Fruit fly (Drosophila melanogaster) whole organism, embryonic: ENCODE data around the gene CG17754.
A peak's percentile ranks its signal among the peaks of the same experiment; 100 is the strongest.

Experiments
- Ada2b ChIP-seq: fragments of 200-800 bp; sonication (Bioruptor generic); IDR thresholded peaks from 2 replicates; pipeline ENCODE4 v1.3.6; 2022; ENCODE audit warnings: missing biosample characterization, missing genetic modification characterization
- Antp ChIP-seq: fragments of 200-800 bp; sonication (Bioruptor generic); optimal IDR thresholded peaks from 3 replicates; lab custom pipeline; 2016; ENCODE audit warnings: missing biosample characterization, missing genetic modification characterization
- C15 ChIP-seq: fragments of 200-800 bp; sonication (Bioruptor generic); IDR thresholded peaks from 3 replicates; pipeline ENCODE4 v1.3.6; 2022; ENCODE audit warnings: missing biosample characterization, missing genetic modification characterization
- CG10147 ChIP-seq: fragments of 200-800 bp; sonication (Bioruptor generic); optimal IDR thresholded peaks from 2 replicates; lab custom pipeline; 2019; ENCODE audit warnings: missing biosample characterization, mild to moderate bottlenecking, missing genetic modification characterization, moderate library complexity
- CG10565 ChIP-seq: fragments of 200-800 bp; sonication (Bioruptor generic); optimal IDR thresholded peaks from 3 replicates; lab custom pipeline; 2016; ENCODE audit warnings: missing biosample characterization, mild to moderate bottlenecking, missing genetic modification characterization
- CG10654 ChIP-seq: fragments of 200-800 bp; sonication (Bioruptor generic); optimal IDR thresholded peaks from 2 replicates; lab custom pipeline; 2016; ENCODE audit warnings: missing biosample characterization, missing genetic modification characterization
- CG12299 ChIP-seq: fragments of 200-800 bp; sonication (Bioruptor generic); optimal IDR thresholded peaks from 2 replicates; lab custom pipeline; 2018; ENCODE audit warnings: missing biosample characterization, mild to moderate bottlenecking, missing genetic modification characterization
- CG15479 ChIP-seq: fragments of 200-800 bp; sonication (Bioruptor generic); optimal IDR thresholded peaks from 3 replicates; lab custom pipeline; 2019; ENCODE audit warnings: missing biosample characterization, mild to moderate bottlenecking, missing genetic modification characterization, moderate library complexity
- CG1602 ChIP-seq: fragments of 200-800 bp; sonication (Bioruptor generic); optimal IDR thresholded peaks from 3 replicates; lab custom pipeline; 2016; ENCODE audit warnings: missing biosample characterization, missing genetic modification characterization
- CG17568 ChIP-seq: fragments of 200-800 bp; sonication (Bioruptor generic); optimal IDR thresholded peaks from 2 replicates; lab custom pipeline; 2018; ENCODE audit warnings: missing biosample characterization, mild to moderate bottlenecking, missing genetic modification characterization, moderate library complexity
- CG18476 ChIP-seq: fragments of 200-800 bp; sonication (Bioruptor generic); optimal IDR thresholded peaks from 2 replicates; lab custom pipeline; 2016; ENCODE audit warnings: missing biosample characterization, mild to moderate bottlenecking, missing genetic modification characterization
- CG2129 ChIP-seq: fragments of 200-800 bp; sonication (Bioruptor generic); IDR thresholded peaks from 2 replicates; pipeline ENCODE4 v1.3.6; 2022; ENCODE audit warnings: missing biosample characterization, missing genetic modification characterization; ENCODE audit not compliant: partially characterized antibody
- CG3281 ChIP-seq: fragments of 200-800 bp; sonication (Bioruptor generic); optimal IDR thresholded peaks from 3 replicates; lab custom pipeline; 2017; ENCODE audit warnings: missing biosample characterization, mild to moderate bottlenecking, missing genetic modification characterization
- CG3726 ChIP-seq: fragments of 200-800 bp; sonication (Bioruptor generic); IDR thresholded peaks from 3 replicates; pipeline ENCODE4, ENCODE4 v1.3.6; 2022; ENCODE audit warnings: missing biosample characterization, missing genetic modification characterization
- CG4282 ChIP-seq: fragments of 200-800 bp; sonication (Bioruptor generic); optimal IDR thresholded peaks from 2 replicates; lab custom pipeline; 2016; ENCODE audit warnings: missing biosample characterization, missing genetic modification characterization
- CG6654 ChIP-seq: fragments of 200-800 bp; sonication (Bioruptor generic); optimal IDR thresholded peaks from 2 replicates; lab custom pipeline; 2017; ENCODE audit warnings: missing biosample characterization, mild to moderate bottlenecking, missing genetic modification characterization
- CG6683 ChIP-seq: fragments of 200-800 bp; sonication (Bioruptor generic); optimal IDR thresholded peaks from 2 replicates; lab custom pipeline; 2017; ENCODE audit warnings: missing biosample characterization, mild to moderate bottlenecking, missing genetic modification characterization, missing genetic modification reagents
- CG6689 ChIP-seq: fragments of 200-800 bp; sonication (Bioruptor generic); IDR thresholded peaks from 2 replicates; pipeline ENCODE4 v1.3.6; 2022; ENCODE audit warnings: missing biosample characterization, missing genetic modification characterization
- CG6854 ChIP-seq: fragments of 200-800 bp; sonication (Bioruptor generic); optimal IDR thresholded peaks from 3 replicates; lab custom pipeline; 2017; ENCODE audit warnings: missing biosample characterization, mild to moderate bottlenecking, missing genetic modification characterization
- CG8359 ChIP-seq: fragments of 200-800 bp; sonication (Bioruptor generic); optimal IDR thresholded peaks from 2 replicates; lab custom pipeline; 2017; ENCODE audit warnings: missing biosample characterization, mild to moderate bottlenecking, missing genetic modification characterization, borderline replicate concordance
- CG8478 ChIP-seq: fragments of >200 bp; optimal IDR thresholded peaks from 2 replicates; lab custom pipeline; 2018
- CkIIα-i1 ChIP-seq: fragments of 200-800 bp; sonication (Bioruptor generic); IDR thresholded peaks from 2 replicates; pipeline ENCODE4 v1.3.6; 2022; ENCODE audit warnings: missing biosample characterization, missing genetic modification characterization
- Dip2 ChIP-seq: fragments of 200-800 bp; sonication (Bioruptor generic); IDR thresholded peaks from 2 replicates; pipeline ENCODE4 v1.3.6; 2022; ENCODE audit warnings: missing biosample characterization, missing genetic modification characterization
- Dll ChIP-seq: fragments of 200-800 bp; sonication (Bioruptor generic); IDR thresholded peaks from 4 replicates; pipeline ENCODE4 v1.3.6; 2022; ENCODE audit warnings: missing biosample characterization, missing genetic modification characterization; ENCODE audit not compliant: partially characterized antibody
- GATAe ChIP-seq: fragments of 200-800 bp; sonication (Bioruptor generic); conservative IDR thresholded peaks from 2 replicates; pipeline ENCODE4 v1.3.6; 2022; ENCODE audit warnings: missing biosample characterization, missing genetic modification characterization
- HmgZ ChIP-seq: fragments of 200-800 bp; sonication (Bioruptor generic); optimal IDR thresholded peaks from 2 replicates; lab custom pipeline; 2018; ENCODE audit warnings: missing biosample characterization, mild to moderate bottlenecking, missing genetic modification characterization
- MBD-R2 ChIP-seq: fragments of 200-800 bp; sonication (Bioruptor generic); IDR thresholded peaks from 2 replicates; pipeline ENCODE4 v1.3.6; 2022; ENCODE audit warnings: missing biosample characterization, missing genetic modification characterization
- Med ChIP-seq: fragments of 200-800 bp; sonication (Bioruptor generic); peaks from one replicate; lab custom pipeline; 2016; ENCODE audit warnings: missing biosample characterization, missing genetic modification characterization, mild to moderate bottlenecking, inconsistent platforms, moderate library complexity
- Mes4 ChIP-seq: fragments of 200-800 bp; sonication (Bioruptor generic); optimal IDR thresholded peaks from 2 replicates; lab custom pipeline; 2016; ENCODE audit warnings: missing biosample characterization, missing genetic modification characterization
- NC2β ChIP-seq: fragments of 200-800 bp; sonication (Bioruptor generic); optimal IDR thresholded peaks from 2 replicates; lab custom pipeline; 2016; ENCODE audit warnings: missing biosample characterization, missing genetic modification characterization
- Oli ChIP-seq: fragments of 200-800 bp; sonication (Bioruptor generic); optimal IDR thresholded peaks from 2 replicates; lab custom pipeline; 2018; ENCODE audit warnings: missing biosample characterization, mild to moderate bottlenecking, missing genetic modification characterization, moderate library complexity
- Poxn ChIP-seq: fragments of 200-800 bp; sonication (Bioruptor generic); IDR thresholded peaks from 2 replicates; pipeline ENCODE4 v1.3.6; 2022; ENCODE audit warnings: missing biosample characterization, missing genetic modification characterization
- Trl ChIP-seq, 3 experiments: fragments of >200 bp in 2 of 3; fragments of 200-800 bp in 1 of 3; sonication (Bioruptor generic) in 1 of 3; optimal IDR thresholded peaks; 2 replicates in 1 of 3; 3 replicates in 2 of 3; lab custom pipeline; 2016 to 2017; ENCODE audit warnings: missing biosample characterization in 1 of 3, missing genetic modification characterization in 1 of 3
- Xrp1 ChIP-seq: fragments of 200-800 bp; sonication (Bioruptor generic); IDR thresholded peaks from 2 replicates; pipeline ENCODE4 v1.3.6; 2022; ENCODE audit warnings: missing biosample characterization, missing genetic modification characterization
- bbx ChIP-seq: fragments of 200-800 bp; sonication (Bioruptor generic); IDR thresholded peaks from 2 replicates; pipeline ENCODE4 v1.3.6; 2022; ENCODE audit warnings: missing biosample characterization, missing genetic modification characterization; ENCODE audit not compliant: partially characterized antibody
- caup ChIP-seq: fragments of 200-800 bp; sonication (Bioruptor generic); optimal IDR thresholded peaks from 3 replicates; lab custom pipeline; 2017; ENCODE audit warnings: missing biosample characterization, mild to moderate bottlenecking, missing genetic modification characterization, moderate library complexity; ENCODE audit not compliant: severe bottlenecking
- da ChIP-seq: fragments of 200-800 bp; sonication (Bioruptor generic); optimal IDR thresholded peaks from 2 replicates; lab custom pipeline; 2016; ENCODE audit warnings: missing biosample characterization, missing genetic modification characterization
- exex ChIP-seq: fragments of 200-800 bp; sonication (Bioruptor generic); optimal IDR thresholded peaks from 4 replicates; lab custom pipeline; 2018; ENCODE audit warnings: missing biosample characterization, mild to moderate bottlenecking, missing genetic modification characterization, moderate library complexity
- gsb-n ChIP-seq: fragments of 200-800 bp; sonication (Bioruptor generic); optimal IDR thresholded peaks from 3 replicates; lab custom pipeline; 2018; ENCODE audit warnings: missing biosample characterization, mild to moderate bottlenecking, missing genetic modification characterization
- h ChIP-seq: fragments of >200 bp; optimal IDR thresholded peaks from 2 replicates; lab custom pipeline; 2017
- ind ChIP-seq: fragments of 200-800 bp; sonication (Bioruptor generic); optimal IDR thresholded peaks from 3 replicates; lab custom pipeline; 2016; ENCODE audit warnings: missing biosample characterization, missing genetic modification characterization
- jumu ChIP-seq: fragments of 200-800 bp; sonication (Bioruptor generic); optimal IDR thresholded peaks from 3 replicates; lab custom pipeline; 2016; ENCODE audit warnings: missing biosample characterization, missing genetic modification characterization
- kah ChIP-seq: fragments of 200-800 bp; sonication (Bioruptor generic); optimal IDR thresholded peaks from 2 replicates; lab custom pipeline; 2018; ENCODE audit warnings: missing biosample characterization, mild to moderate bottlenecking, missing genetic modification characterization
- mld ChIP-seq: fragments of 200-800 bp; sonication (Bioruptor generic); IDR thresholded peaks from 3 replicates; pipeline ENCODE4 v1.3.6; 2022; ENCODE audit warnings: missing biosample characterization, missing genetic modification characterization; ENCODE audit not compliant: partially characterized antibody
- nmo ChIP-seq: fragments of 200-800 bp; sonication (Bioruptor generic); optimal IDR thresholded peaks from 2 replicates; lab custom pipeline; 2018; ENCODE audit warnings: missing biosample characterization, mild to moderate bottlenecking, missing genetic modification characterization, moderate library complexity
- pfk ChIP-seq: fragments of 200-800 bp; sonication (Bioruptor generic); optimal IDR thresholded peaks from 2 replicates; lab custom pipeline; 2018; ENCODE audit warnings: missing biosample characterization, mild to moderate bottlenecking, missing genetic modification characterization, moderate library complexity
- pho ChIP-seq: fragments of 200-800 bp; sonication (Bioruptor generic); optimal IDR thresholded peaks from 2 replicates; lab custom pipeline; 2016; ENCODE audit warnings: missing biosample characterization, missing genetic modification characterization
- phol ChIP-seq: fragments of 200-800 bp; sonication (Bioruptor generic); optimal IDR thresholded peaks from 3 replicates; lab custom pipeline; 2018; ENCODE audit warnings: missing biosample characterization, mild to moderate bottlenecking, missing genetic modification characterization, moderate library complexity
- run ChIP-seq: fragments of 200-800 bp; sonication (Bioruptor generic); optimal IDR thresholded peaks from 3 replicates; lab custom pipeline; 2018; ENCODE audit warnings: missing biosample characterization, mild to moderate bottlenecking, missing genetic modification characterization
- slou ChIP-seq: fragments of 200-800 bp; sonication (Bioruptor generic); optimal IDR thresholded peaks from 3 replicates; lab custom pipeline; 2016; ENCODE audit warnings: missing biosample characterization, missing genetic modification characterization
- tap ChIP-seq: fragments of 200-800 bp; optimal IDR thresholded peaks from 3 replicates; lab custom pipeline; 2019; ENCODE audit warnings: missing biosample characterization, mild to moderate bottlenecking, missing genetic modification characterization, moderate library complexity
- usp ChIP-seq: fragments of >200 bp; optimal IDR thresholded peaks from 2 replicates; lab custom pipeline; 2017; ENCODE audit warnings: missing biosample characterization, missing genetic modification characterization

CG17754 gene

dm6 chrX:9201080-9201479 lies 49.1 kb upstream of the CG17754 start (continued):
- TF ChIP-seq gsb-n (tag; lab: Kevin White, UChicago) (no peak), CG10565 (GFP tag; lab: Kevin White, UChicago) (no peak), da (GFP tag; lab: Kevin White, UChicago) (no peak), bbx (no peak), CG6683 (GFP tag; lab: Kevin White, UChicago) (no peak), Dip2 (GFP tag; lab: Robert Waterston, UW) (no peak), CG3281 (GFP tag; lab: Kevin White, UChicago) (peak; percentile 7), CG6689 (GFP tag; lab: Robert Waterston, UW) (no peak), CG4282 (GFP tag; lab: Kevin White, UChicago) (no peak), run (tag; lab: Kevin White, UChicago) (no peak), NC2β (GFP tag; lab: Kevin White, UChicago) (no peak), ind (GFP tag; lab: Kevin White, UChicago) (no peak), C15 (GFP tag; lab: Robert Waterston, UW) (no peak), Xrp1 (GFP tag; lab: Robert Waterston, UW) (no peak), CG12299 (no peak), kah (GFP tag; lab: Kevin White, UChicago) (no peak), h (no peak), mld (GFP tag; lab: Robert Waterston, UW) (no peak), CG10147 (no peak), Oli (tag; lab: Kevin White, UChicago) (no peak), GATAe (peak; percentile 60; the same call in 1 of the 2 replicates), CG18476 (GFP tag; lab: Kevin White, UChicago) (no peak), CG8359 (GFP tag; lab: Kevin White, UChicago) (no peak), CG2129 (GFP tag; lab: Robert Waterston, UW) (no peak), slou (GFP tag; lab: Kevin White, UChicago) (no peak), Dll (GFP tag; lab: Robert Waterston, UW) (no peak), caup (GFP tag; lab: Kevin White, UChicago) (peak; percentile 11), tap (no peak), jumu (no peak), exex (tag; lab: Kevin White, UChicago) (peak; percentile 85), CG10654 (no peak), HmgZ (tag; lab: Kevin White, UChicago) (no peak), CG6854 (GFP tag; lab: Kevin White, UChicago) (no peak), Med (GFP tag; lab: Kevin White, UChicago) (peak; percentile 51), CG8478 (lab: Kevin White, UChicago) (no peak), phol (no peak), CG6654 (GFP tag; lab: Kevin White, UChicago) (no peak), Poxn (GFP tag; lab: Robert Waterston, UW) (no peak), CG1602 (no peak), Mes4 (GFP tag; lab: Kevin White, UChicago) (no peak), CG15479 (GFP tag; lab: Kevin White, UChicago) (no peak), CkIIα-i1 (GFP tag; lab: Robert Waterston, UW) (no peak), CG3726 (GFP tag; lab: Robert Waterston, UW) (no peak), nmo (GFP tag; lab: Kevin White, UChicago) (no peak), usp (GFP tag; lab: Kevin White, UChicago) (no peak), Trl (optimal IDR thresholded peaks at IDR 0.05; lab: Kevin White, UChicago) (no peak), Trl (GFP tag; optimal IDR thresholded peaks at IDR 0.05; lab: Kevin White, UChicago) (no peak), Antp (GFP tag; lab: Kevin White, UChicago) (no peak), Ada2b (GFP tag; lab: Robert Waterston, UW) (no peak), MBD-R2 (GFP tag; lab: Robert Waterston, UW) (no peak), CG17568 (GFP tag; lab: Kevin White, UChicago) (no peak), pho (GFP tag; lab: Kevin White, UChicago) (no peak), pfk (GFP tag; lab: Kevin White, UChicago) (no peak)
